Worm (Caenorhabditis elegans) whole organism, L4 larva: ENCODE measurements around the gene natc-2.

Experiments
- D1046.2 ChIP-seq: fragments of 200-800 bp; sonication (Bioruptor generic); IDR thresholded peaks from 2 replicates; pipeline ENCODE4 v1.3.6; 2022; ENCODE audit warnings: missing genetic modification characterization, missing compliant biosample characterization
- T20F7.1 ChIP-seq: fragments of 200-800 bp; sonication (Bioruptor generic); optimal IDR thresholded peaks from 2 replicates; lab custom pipeline; 2018; ENCODE audit warnings: mild to moderate bottlenecking, missing genetic modification characterization, missing compliant biosample characterization
- T26A8.4 ChIP-seq: fragments of 200-800 bp; sonication (Bioruptor generic); IDR thresholded peaks from 2 replicates; pipeline ENCODE4 v1.3.6; 2022; ENCODE audit warnings: missing genetic modification characterization, missing compliant biosample characterization
- ZK546.5 ChIP-seq, 2 experiments: sonication (generic microtip); optimal IDR thresholded peaks; 2 replicates each; lab custom pipeline; 2017; ENCODE audit warnings: missing biosample characterization in 2 of 2, missing genetic modification characterization in 2 of 2
- aha-1 ChIP-seq: fragments of 150-350 bp; peaks from one replicate; lab custom pipeline; 2014; ENCODE audit warnings: missing biosample characterization, missing genetic modification characterization
- arid-1 ChIP-seq: fragments of 200-800 bp; sonication (Bioruptor generic); conservative IDR thresholded peaks from 2 replicates; pipeline ENCODE4 v1.3.6; 2022; ENCODE audit warnings: missing genetic modification reagents, missing genetic modification characterization, missing compliant biosample characterization
- attf-4 ChIP-seq: sonication (generic microtip); optimal IDR thresholded peaks from 3 replicates; lab custom pipeline; 2017; ENCODE audit warnings: missing biosample characterization, missing genetic modification characterization
- ceh-20 ChIP-seq: fragments of 200-800 bp; sonication (Bioruptor generic); IDR thresholded peaks from 2 replicates; pipeline ENCODE4 v1.3.6; 2022; ENCODE audit warnings: missing genetic modification reagents, missing genetic modification characterization, missing compliant biosample characterization
- ceh-28 ChIP-seq: fragments of 150-350 bp; optimal IDR thresholded peaks from 2 replicates; lab custom pipeline; 2014; ENCODE audit warnings: missing biosample characterization, missing genetic modification reagents, missing genetic modification characterization
- ceh-82 ChIP-seq: sonication (generic microtip); optimal IDR thresholded peaks from 2 replicates; lab custom pipeline; 2017; ENCODE audit warnings: missing biosample characterization, missing genetic modification characterization
- ctbp-1 ChIP-seq: fragments of 200-800 bp; sonication (Bioruptor generic); IDR thresholded peaks from 2 replicates; pipeline ENCODE4 v1.3.6; 2022; ENCODE audit warnings: missing genetic modification reagents, missing genetic modification characterization, missing compliant biosample characterization
- daf-16 ChIP-seq, 3 experiments: sonication (generic microtip); optimal IDR thresholded peaks; 2 replicates each; lab custom pipeline; 2016 to 2017; ENCODE audit warnings: missing genetic modification characterization in 3 of 3, missing genetic modification reagents in 3 of 3, mild to moderate bottlenecking in 2 of 3, missing compliant biosample characterization in 2 of 3, missing biosample characterization in 1 of 3, moderate library complexity in 1 of 3
- daf-8 ChIP-seq: fragments of 200-800 bp; sonication (Bioruptor generic); IDR thresholded peaks from 2 replicates; pipeline ENCODE4 v1.3.6; 2022; ENCODE audit warnings: missing genetic modification characterization, missing compliant biosample characterization
- dmd-6 ChIP-seq: fragments of 200-800 bp; sonication (Bioruptor generic); IDR thresholded peaks from 2 replicates; pipeline ENCODE4 v1.3.6; 2022; ENCODE audit warnings: missing genetic modification reagents, missing genetic modification characterization, missing compliant biosample characterization
- dve-1 ChIP-seq: sonication (generic microtip); optimal IDR thresholded peaks from 2 replicates; lab custom pipeline; 2017; ENCODE audit warnings: antibody characterized with exemption, mild to moderate bottlenecking, missing genetic modification characterization, missing compliant biosample characterization; ENCODE audit not compliant: insufficient read depth
- egl-27 ChIP-seq: sonication (generic microtip); optimal IDR thresholded peaks from 3 replicates; lab custom pipeline; 2017; ENCODE audit warnings: missing biosample characterization, missing genetic modification reagents, missing genetic modification characterization
- egl-43 ChIP-seq: fragments of 200-800 bp; sonication (Bioruptor generic); IDR thresholded peaks from 2 replicates; pipeline ENCODE4 v1.3.6; 2022; ENCODE audit warnings: missing genetic modification reagents, missing genetic modification characterization, missing compliant biosample characterization
- fos-1 ChIP-seq: fragments of 150-350 bp; optimal IDR thresholded peaks from 2 replicates; lab custom pipeline; 2014; ENCODE audit warnings: missing biosample characterization, missing genetic modification characterization
- hlh-11 ChIP-seq: fragments of 200-800 bp; sonication (Bioruptor generic); optimal IDR thresholded peaks from 2 replicates; lab custom pipeline; 2018; ENCODE audit warnings: mild to moderate bottlenecking, missing genetic modification characterization, missing compliant biosample characterization
- hlh-30 ChIP-seq: sonication (generic microtip); optimal IDR thresholded peaks from 2 replicates; lab custom pipeline; 2017; ENCODE audit warnings: antibody characterized with exemption, mild to moderate bottlenecking, missing genetic modification characterization, missing compliant biosample characterization; ENCODE audit not compliant: insufficient read depth
- hmg-1.1 ChIP-seq: fragments of 200-800 bp; sonication (Bioruptor generic); IDR thresholded peaks from 2 replicates; pipeline ENCODE4 v1.3.6; 2022; ENCODE audit warnings: missing genetic modification reagents, missing genetic modification characterization, missing compliant biosample characterization
- lin-38 ChIP-seq: fragments of 200-800 bp; sonication (Bioruptor generic); IDR thresholded peaks from 2 replicates; pipeline ENCODE4 v1.3.6; 2022; ENCODE audit warnings: missing genetic modification reagents, missing genetic modification characterization, missing compliant biosample characterization
- lsy-2 ChIP-seq, 2 experiments: fragments of 150-350 bp in 1 of 2; sonication (generic microtip) in 1 of 2; optimal IDR thresholded peaks; 2 replicates each; lab custom pipeline; 2014 to 2017; ENCODE audit warnings: missing biosample characterization in 2 of 2, missing genetic modification characterization in 2 of 2
- mep-1 ChIP-seq: fragments of 150-350 bp; sonication (generic microtip); optimal IDR thresholded peaks from 3 replicates; lab custom pipeline; 2014; ENCODE audit warnings: missing biosample characterization, missing genetic modification characterization
- mxl-2 ChIP-seq: fragments of 200-800 bp; sonication (Bioruptor generic); conservative IDR thresholded peaks from 2 replicates; pipeline ENCODE4 v1.3.6; 2022; ENCODE audit warnings: missing genetic modification reagents, missing genetic modification characterization, missing compliant biosample characterization
- mxl-3 ChIP-seq: fragments of 200-800 bp; sonication (Bioruptor generic); optimal IDR thresholded peaks from 2 replicates; lab custom pipeline; 2018; ENCODE audit warnings: mild to moderate bottlenecking, missing genetic modification characterization, missing compliant biosample characterization
- nhr-102 ChIP-seq: sonication (generic microtip); optimal IDR thresholded peaks from 2 replicates; lab custom pipeline; 2016; ENCODE audit warnings: mild to moderate bottlenecking, missing genetic modification characterization, moderate library complexity, missing compliant biosample characterization
- nhr-237 ChIP-seq: sonication (generic microtip); optimal IDR thresholded peaks from 2 replicates; lab custom pipeline; 2017; ENCODE audit warnings: missing biosample characterization, missing genetic modification characterization
- nhr-25 ChIP-seq: sonication (generic microtip); optimal IDR thresholded peaks from 2 replicates; lab custom pipeline; 2017; ENCODE audit warnings: missing genetic modification characterization, mild to moderate bottlenecking, missing compliant biosample characterization, antibody characterized with exemption, moderate library complexity, borderline replicate concordance; ENCODE audit not compliant: insufficient read depth
- nhr-28 ChIP-seq: fragments of 150-350 bp; optimal IDR thresholded peaks from 2 replicates; lab custom pipeline; 2014; ENCODE audit warnings: missing biosample characterization, missing genetic modification characterization
- nhr-48 ChIP-seq: sonication (generic microtip); optimal IDR thresholded peaks from 2 replicates; lab custom pipeline; 2016; ENCODE audit warnings: mild to moderate bottlenecking, missing genetic modification characterization, missing compliant biosample characterization
- nhr-6 ChIP-seq: fragments of 150-350 bp; optimal IDR thresholded peaks from 2 replicates; lab custom pipeline; 2014; ENCODE audit warnings: missing biosample characterization, missing genetic modification characterization
- nhr-77 ChIP-seq: fragments of 150-350 bp; optimal IDR thresholded peaks from 2 replicates; lab custom pipeline; 2014; ENCODE audit warnings: missing biosample characterization, missing genetic modification characterization
- pha-4 ChIP-seq, 2 experiments: fragments of 150-350 bp in 1 of 2; fragments of 200-800 bp in 1 of 2; sonication (Bioruptor generic) in 1 of 2; IDR thresholded peaks in 1 of 2; optimal IDR thresholded peaks in 1 of 2; 2 replicates each; pipeline versions ENCODE4 v1.3.6 to Lab custom; 2014 to 2022; ENCODE audit warnings: missing genetic modification characterization in 2 of 2, missing genetic modification reagents in 2 of 2, missing biosample characterization in 1 of 2, missing compliant biosample characterization in 1 of 2
- rbr-2 ChIP-seq: sonication (generic microtip); optimal IDR thresholded peaks from 2 replicates; lab custom pipeline; 2016; ENCODE audit warnings: missing genotype, missing genetic modification characterization, missing compliant biosample characterization
- sdz-12 ChIP-seq: fragments of 200-800 bp; sonication (Bioruptor generic); optimal IDR thresholded peaks from 2 replicates; lab custom pipeline; 2018; ENCODE audit warnings: mild to moderate bottlenecking, missing genetic modification characterization, missing compliant biosample characterization
- snpc-1.2 ChIP-seq: fragments of 200-800 bp; sonication (Bioruptor generic); IDR thresholded peaks from 2 replicates; pipeline ENCODE4 v1.3.6; 2022; ENCODE audit warnings: missing genetic modification reagents, missing genetic modification characterization, missing compliant biosample characterization
- spr-1 ChIP-seq: sonication (generic microtip); optimal IDR thresholded peaks from 2 replicates; lab custom pipeline; 2016; ENCODE audit warnings: mild to moderate bottlenecking, missing genetic modification characterization, missing compliant biosample characterization
- unc-39 ChIP-seq: sonication (generic microtip); optimal IDR thresholded peaks from 2 replicates; lab custom pipeline; 2017; ENCODE audit warnings: missing biosample characterization, missing genetic modification characterization
- unc-62 ChIP-seq, 3 experiments: fragments of 150-350 bp in 1 of 3; sonication (generic microtip); optimal IDR thresholded peaks in 2 of 3; peaks in 1 of 3; 1 replicate in 1 of 3; 2 replicates in 2 of 3; lab custom pipeline; 2014 to 2017; ENCODE audit warnings: missing biosample characterization in 3 of 3, missing genetic modification characterization in 3 of 3, missing genetic modification reagents in 3 of 3, missing genotype in 1 of 3
- zag-1 ChIP-seq: fragments of 150-350 bp; optimal IDR thresholded peaks from 2 replicates; lab custom pipeline; 2014; ENCODE audit warnings: missing biosample characterization, missing genetic modification characterization
- zfp-3 ChIP-seq: fragments of 200-800 bp; sonication (Bioruptor generic); conservative IDR thresholded peaks from 2 replicates; pipeline ENCODE4 v1.3.6; 2022; ENCODE audit warnings: missing genetic modification reagents, missing genetic modification characterization, missing compliant biosample characterization
- ztf-11 ChIP-seq: fragments of 150-350 bp; optimal IDR thresholded peaks from 2 replicates; lab custom pipeline; 2014; ENCODE audit warnings: missing biosample characterization, missing genetic modification characterization

natc-2 gene

ce11 chrV:5272034-5272433, 1.8 kb upstream of the natc-2 start:
- TF ChIP-seq T20F7.1 (GFP tag; lab: Kevin White, UChicago) (no peak), zfp-3 (no peak), unc-39 (tag; lab: Kevin White, UChicago) (no peak), ceh-20 (GFP tag; lab: Robert Waterston, UW) (no peak), pha-4 (GFP tag; IDR thresholded peaks at IDR 0.05; lab: Robert Waterston, UW) (no peak), pha-4 (tag; optimal IDR thresholded peaks at IDR 0.05; lab: Kevin White, UChicago) (no peak), ztf-11 (tag; lab: Kevin White, UChicago) (no peak), fos-1 (tag; lab: Kevin White, UChicago) (no peak), nhr-25 (tag; lab: Kevin White, UChicago) (no peak), mxl-2 (GFP tag; lab: Robert Waterston, UW) (no peak), nhr-237 (tag; lab: Kevin White, UChicago) (no peak), daf-16 (GFP tag; optimal IDR thresholded peaks at IDR 0.05; lab: Kevin White, UChicago) (no peak), daf-16 (tag; optimal IDR thresholded peaks at IDR 0.05; lab: Kevin White, UChicago) (peak; percentile 51), ceh-82 (no peak), ZK546.5 (tag; optimal IDR thresholded peaks at IDR 0.05; lab: Kevin White, UChicago) (no peak), snpc-1.2 (GFP tag; lab: Robert Waterston, UW) (no peak), dmd-6 (GFP tag; lab: Robert Waterston, UW) (peak; percentile 53), nhr-102 (tag; lab: Kevin White, UChicago) (no peak), lin-38 (GFP tag; lab: Robert Waterston, UW) (0 out of 2 replicates have a peak, but pooled peaks have one; percentile 7), ctbp-1 (no peak), attf-4 (tag; lab: Kevin White, UChicago) (no peak), nhr-28 (tag; lab: Kevin White, UChicago) (peak; percentile 7), rbr-2 (tag; lab: Kevin White, UChicago) (no peak), nhr-6 (no peak), nhr-77 (tag; lab: Kevin White, UChicago) (no peak)
- TF ChIP-seq, all 104 proteins: peak for 4

- TF ChIP-seq D1046.2 (GFP tag; lab: Robert Waterston, UW): no peak
- TF ChIP-seq ceh-28 (tag; lab: Kevin White, UChicago): no peak
- TF ChIP-seq hlh-30 (tag; lab: Kevin White, UChicago): peak; percentile 15
- no peak for TF ChIP-seq daf-16 (GFP tag; optimal IDR thresholded peaks at IDR 0.05; lab: Kevin White, UChicago)
- TF ChIP-seq daf-16 (tag; optimal IDR thresholded peaks at IDR 0.05; lab: Kevin White, UChicago): peak; percentile 52
- peak; percentile 48 for TF ChIP-seq nhr-28 (tag; lab: Kevin White, UChicago)
- TF ChIP-seq dmd-6 (GFP tag; lab: Robert Waterston, UW): peak; percentile 46; the same call in 1 of the 2 replicates
- TF ChIP-seq nhr-48: peak; percentile 60
- peak; percentile 15; the same call in 1 of the 2 replicates for TF ChIP-seq egl-43 (GFP tag; lab: Robert Waterston, UW)
- no peak for TF ChIP-seq mep-1 (tag; lab: Kevin White, UChicago)
- peak; percentile 81 for TF ChIP-seq mxl-3 (GFP tag; lab: Kevin White, UChicago)
- no peak for TF ChIP-seq lsy-2 (tag; optimal IDR thresholded peaks at IDR 0.05; lab: Kevin White, UChicago)
- peak; percentile 70 for TF ChIP-seq hlh-11 (tag; lab: Kevin White, UChicago)
- no peak for TF ChIP-seq spr-1 (tag; lab: Kevin White, UChicago)
- 0 out of 2 replicates have a peak, but pooled peaks have one; percentile 17 for TF ChIP-seq hmg-1.1 (GFP tag; lab: Robert Waterston, UW)
- TF ChIP-seq aha-1: peak; percentile 39
- no peak for TF ChIP-seq T26A8.4
- TF ChIP-seq nhr-102 (tag; lab: Kevin White, UChicago): peak; percentile 17
- TF ChIP-seq, all 104 proteins: peak for 11
Measured at ce11 chrV:5272619-5273074, 1.2 kb upstream of the natc-2 start.

- no peak for TF ChIP-seq zag-1 (tag; lab: Kevin White, UChicago)
- TF ChIP-seq arid-1 (GFP tag; lab: Robert Waterston, UW): no peak
- no peak for TF ChIP-seq egl-27 (tag; lab: Kevin White, UChicago)
- TF ChIP-seq sdz-12 (GFP tag; lab: Kevin White, UChicago): no peak
- no peak for TF ChIP-seq daf-8 (GFP tag; lab: Robert Waterston, UW)
- peak in 1 of 2 experiments; percentile 44 for TF ChIP-seq unc-62 (GFP tag; optimal IDR thresholded peaks at IDR 0.05 in 1 of 2; lab: Kevin White, UChicago)
- no peak for TF ChIP-seq unc-62 (tag; optimal IDR thresholded peaks at IDR 0.05; lab: Kevin White, UChicago)
- no peak for TF ChIP-seq aha-1
- peak; percentile 31 for TF ChIP-seq dve-1 (tag; lab: Kevin White, UChicago)
Measured at ce11 chrV:5273241-5273640, 629 bp upstream of the natc-2 start.
